Fruit fly (Drosophila melanogaster) whole organism, embryonic: Measurements from ENCODE around the gene CG3544.

Source experiments
- Ada2b ChIP-seq: fragments of 200-800 bp; sonication (Bioruptor generic); IDR thresholded peaks from 2 replicates; pipeline ENCODE4 v1.3.6; 2022; ENCODE audit warnings: missing biosample characterization, missing genetic modification characterization
- Antp ChIP-seq: fragments of 200-800 bp; sonication (Bioruptor generic); optimal IDR thresholded peaks from 3 replicates; lab custom pipeline; 2016; ENCODE audit warnings: missing biosample characterization, missing genetic modification characterization
- Bgb ChIP-seq: fragments of 200-800 bp; sonication (Bioruptor generic); IDR thresholded peaks from 2 replicates; pipeline ENCODE4 v1.3.6; 2022; ENCODE audit warnings: missing biosample characterization, missing genetic modification characterization; ENCODE audit not compliant: partially characterized antibody
- CG10543 ChIP-seq: fragments of 200-800 bp; sonication (Bioruptor generic); optimal IDR thresholded peaks from 3 replicates; lab custom pipeline; 2017; ENCODE audit warnings: missing biosample characterization, mild to moderate bottlenecking, missing genetic modification characterization, moderate library complexity
- CG14710 ChIP-seq: fragments of 200-800 bp; sonication (Bioruptor generic); optimal IDR thresholded peaks from 3 replicates; lab custom pipeline; 2019; ENCODE audit warnings: missing biosample characterization, mild to moderate bottlenecking, missing genetic modification characterization, moderate library complexity
- CG15601 ChIP-seq: fragments of 200-800 bp; sonication (Bioruptor generic); optimal IDR thresholded peaks from 3 replicates; lab custom pipeline; 2019; ENCODE audit warnings: missing biosample characterization, mild to moderate bottlenecking, missing genetic modification characterization, moderate library complexity
- CG1647 ChIP-seq: fragments of 200-800 bp; sonication (Bioruptor generic); optimal IDR thresholded peaks from 3 replicates; lab custom pipeline; 2016; ENCODE audit warnings: missing biosample characterization, missing genetic modification characterization
- CG17186 ChIP-seq: fragments of 200-800 bp; sonication (Bioruptor generic); optimal IDR thresholded peaks from 3 replicates; lab custom pipeline; 2017; ENCODE audit warnings: missing biosample characterization, missing genetic modification reagents, missing genetic modification characterization
- CG17829 ChIP-seq: fragments of 200-800 bp; optimal IDR thresholded peaks from 2 replicates; lab custom pipeline; 2019; ENCODE audit warnings: missing biosample characterization, mild to moderate bottlenecking, missing genetic modification characterization, moderate library complexity
- CG1832 ChIP-seq: fragments of 200-800 bp; sonication (Bioruptor generic); optimal IDR thresholded peaks from 2 replicates; lab custom pipeline; 2017; ENCODE audit warnings: missing biosample characterization, mild to moderate bottlenecking, missing genetic modification characterization, inconsistent platforms
- CG18764 ChIP-seq: fragments of 200-800 bp; sonication (Bioruptor generic); optimal IDR thresholded peaks from 3 replicates; lab custom pipeline; 2016; ENCODE audit warnings: missing biosample characterization, missing genetic modification characterization
- CG2678 ChIP-seq: fragments of 200-800 bp; sonication (Bioruptor generic); optimal IDR thresholded peaks from 3 replicates; lab custom pipeline; 2019; ENCODE audit warnings: missing biosample characterization, mild to moderate bottlenecking, missing genetic modification characterization, moderate library complexity
- CG3065 ChIP-seq: fragments of 200-800 bp; sonication (Bioruptor generic); optimal IDR thresholded peaks from 2 replicates; lab custom pipeline; 2016; ENCODE audit warnings: missing biosample characterization, missing genetic modification characterization
- CG6175 ChIP-seq: fragments of 200-800 bp; sonication (Bioruptor generic); IDR thresholded peaks from 3 replicates; pipeline ENCODE4 v1.3.6; 2022; ENCODE audit warnings: missing biosample characterization, missing genetic modification characterization
- CG6683 ChIP-seq: fragments of 200-800 bp; sonication (Bioruptor generic); optimal IDR thresholded peaks from 2 replicates; lab custom pipeline; 2017; ENCODE audit warnings: missing biosample characterization, mild to moderate bottlenecking, missing genetic modification characterization, missing genetic modification reagents
- CG6813 ChIP-seq: fragments of 200-800 bp; sonication (Bioruptor generic); optimal IDR thresholded peaks from 2 replicates; lab custom pipeline; 2017; ENCODE audit warnings: missing biosample characterization, missing genetic modification characterization, mild to moderate bottlenecking, moderate library complexity, missing genetic modification reagents
- CG7556 ChIP-seq: fragments of 200-800 bp; sonication (Bioruptor generic); optimal IDR thresholded peaks from 2 replicates; lab custom pipeline; 2017; ENCODE audit warnings: missing biosample characterization, mild to moderate bottlenecking, missing genetic modification characterization
- CG7839 ChIP-seq: fragments of 200-800 bp; sonication (Bioruptor generic); optimal IDR thresholded peaks from 3 replicates; lab custom pipeline; 2018; ENCODE audit warnings: missing biosample characterization, mild to moderate bottlenecking, missing genetic modification characterization, moderate library complexity
- CG8944 ChIP-seq: fragments of 200-800 bp; sonication (Bioruptor generic); optimal IDR thresholded peaks from 3 replicates; lab custom pipeline; 2016; ENCODE audit warnings: missing biosample characterization, missing genetic modification characterization
- Camta ChIP-seq: fragments of 200-800 bp; sonication (Bioruptor generic); optimal IDR thresholded peaks from 2 replicates; lab custom pipeline; 2016; ENCODE audit warnings: missing biosample characterization, missing genetic modification characterization
- Hey ChIP-seq: fragments of 200-800 bp; sonication (Bioruptor generic); optimal IDR thresholded peaks from 3 replicates; lab custom pipeline; 2018; ENCODE audit warnings: missing biosample characterization, mild to moderate bottlenecking, missing genetic modification characterization
- Hmx ChIP-seq: fragments of 200-800 bp; sonication (Bioruptor generic); optimal IDR thresholded peaks from 2 replicates; lab custom pipeline; 2016; ENCODE audit warnings: missing biosample characterization, missing genetic modification characterization
- Hr51 ChIP-seq, 2 experiments: fragments of 200-800 bp; sonication (Bioruptor generic); optimal IDR thresholded peaks; 2 replicates in 1 of 2; 3 replicates in 1 of 2; lab custom pipeline; 2016 to 2018; ENCODE audit warnings: missing biosample characterization in 2 of 2, missing genetic modification characterization in 2 of 2, mild to moderate bottlenecking in 1 of 2, moderate library complexity in 1 of 2
- Kr ChIP-seq: fragments of 200-800 bp; sonication (Bioruptor generic); optimal IDR thresholded peaks from 2 replicates; lab custom pipeline; 2017; ENCODE audit warnings: missing biosample characterization, mild to moderate bottlenecking, missing genetic modification characterization
- Mes4 ChIP-seq: fragments of 200-800 bp; sonication (Bioruptor generic); optimal IDR thresholded peaks from 2 replicates; lab custom pipeline; 2016; ENCODE audit warnings: missing biosample characterization, missing genetic modification characterization
- NK7.1 ChIP-seq: fragments of 200-800 bp; sonication (Bioruptor generic); optimal IDR thresholded peaks from 3 replicates; lab custom pipeline; 2016; ENCODE audit warnings: missing biosample characterization, missing genetic modification characterization
- Opbp ChIP-seq: fragments of 200-800 bp; sonication (Bioruptor generic); IDR thresholded peaks from 3 replicates; pipeline ENCODE4 v1.3.6; 2022; ENCODE audit warnings: missing biosample characterization, missing genetic modification characterization; ENCODE audit not compliant: partially characterized antibody
- Poxn ChIP-seq: fragments of 200-800 bp; sonication (Bioruptor generic); IDR thresholded peaks from 2 replicates; pipeline ENCODE4 v1.3.6; 2022; ENCODE audit warnings: missing biosample characterization, missing genetic modification characterization
- Sox102F ChIP-seq: fragments of 200-800 bp; sonication (Bioruptor generic); optimal IDR thresholded peaks from 2 replicates; lab custom pipeline; 2018; ENCODE audit warnings: missing biosample characterization, mild to moderate bottlenecking, missing genetic modification characterization, moderate library complexity
- Sry-β ChIP-seq: fragments of 200-800 bp; sonication (Bioruptor generic); optimal IDR thresholded peaks from 2 replicates; lab custom pipeline; 2018; ENCODE audit warnings: missing biosample characterization, mild to moderate bottlenecking, missing genetic modification characterization, moderate library complexity
- Taf1 ChIP-seq: fragments of 200-800 bp; sonication (Bioruptor generic); IDR thresholded peaks from 2 replicates; pipeline ENCODE4 v1.3.6; 2022; ENCODE audit warnings: missing biosample characterization, missing genetic modification characterization
- Usf ChIP-seq: fragments of 200-800 bp; sonication (Bioruptor generic); optimal IDR thresholded peaks from 2 replicates; lab custom pipeline; 2017; ENCODE audit warnings: missing genotype, missing biosample characterization, missing genetic modification characterization
- amos ChIP-seq: fragments of 200-800 bp; sonication (Bioruptor generic); IDR thresholded peaks from 2 replicates; pipeline ENCODE4 v1.3.6; 2022; ENCODE audit warnings: missing biosample characterization, missing genetic modification characterization; ENCODE audit not compliant: partially characterized antibody
- ato ChIP-seq: fragments of 200-800 bp; sonication (Bioruptor generic); IDR thresholded peaks from 2 replicates; pipeline ENCODE4 v1.3.6; 2022; ENCODE audit warnings: missing biosample characterization, missing genetic modification characterization; ENCODE audit not compliant: partially characterized antibody
- bcd ChIP-seq: fragments of 200-800 bp; sonication (Bioruptor generic); optimal IDR thresholded peaks from 2 replicates; lab custom pipeline; 2017; ENCODE audit warnings: missing biosample characterization, mild to moderate bottlenecking, missing genetic modification characterization
- bigmax ChIP-seq: fragments of 200-800 bp; sonication (Bioruptor generic); optimal IDR thresholded peaks from 2 replicates; lab custom pipeline; 2018; ENCODE audit warnings: missing biosample characterization, mild to moderate bottlenecking, missing genetic modification characterization
- caup ChIP-seq: fragments of 200-800 bp; sonication (Bioruptor generic); optimal IDR thresholded peaks from 3 replicates; lab custom pipeline; 2017; ENCODE audit warnings: missing biosample characterization, mild to moderate bottlenecking, missing genetic modification characterization, moderate library complexity; ENCODE audit not compliant: severe bottlenecking
- dati ChIP-seq: fragments of 200-800 bp; sonication (Bioruptor generic); IDR thresholded peaks from 2 replicates; pipeline ENCODE4 v1.3.6; 2022; ENCODE audit warnings: missing biosample characterization, missing genetic modification characterization
- emc ChIP-seq: fragments of 200-800 bp; sonication (Bioruptor generic); optimal IDR thresholded peaks from 2 replicates; lab custom pipeline; 2016; ENCODE audit warnings: missing biosample characterization, missing genetic modification characterization
- eyg ChIP-seq: fragments of 200-800 bp; sonication (Bioruptor generic); optimal IDR thresholded peaks from 3 replicates; lab custom pipeline; 2016; ENCODE audit warnings: missing biosample characterization, missing genetic modification characterization
- gem ChIP-seq: fragments of 200-800 bp; sonication (Bioruptor generic); optimal IDR thresholded peaks from 2 replicates; lab custom pipeline; 2019; ENCODE audit warnings: missing biosample characterization, mild to moderate bottlenecking, missing genetic modification characterization, moderate library complexity
- hkb ChIP-seq, 2 experiments: fragments of 200-800 bp in 1 of 2; fragments of >200 bp in 1 of 2; sonication (Bioruptor generic) in 1 of 2; IDR thresholded peaks in 1 of 2; optimal IDR thresholded peaks in 1 of 2; 2 replicates each; pipeline versions ENCODE4 v1.3.6 to Lab custom; 2017 to 2022; ENCODE audit warnings: missing biosample characterization in 1 of 2, missing genetic modification characterization in 1 of 2
- ind ChIP-seq: fragments of 200-800 bp; sonication (Bioruptor generic); optimal IDR thresholded peaks from 3 replicates; lab custom pipeline; 2016; ENCODE audit warnings: missing biosample characterization, missing genetic modification characterization
- insv ChIP-seq, 2 experiments: fragments of 200-800 bp; sonication (Bioruptor generic); optimal IDR thresholded peaks; 3 replicates each; lab custom pipeline; 2016 to 2018; ENCODE audit warnings: missing biosample characterization in 2 of 2, missing genetic modification characterization in 2 of 2
- kah ChIP-seq: fragments of 200-800 bp; sonication (Bioruptor generic); optimal IDR thresholded peaks from 2 replicates; lab custom pipeline; 2018; ENCODE audit warnings: missing biosample characterization, mild to moderate bottlenecking, missing genetic modification characterization
- kay ChIP-seq: fragments of 200-800 bp; sonication (Bioruptor generic); optimal IDR thresholded peaks from 2 replicates; lab custom pipeline; 2016; ENCODE audit warnings: missing biosample characterization, missing genetic modification characterization
- oc ChIP-seq: fragments of 200-800 bp; sonication (Bioruptor generic); optimal IDR thresholded peaks from 2 replicates; lab custom pipeline; 2018; ENCODE audit warnings: missing biosample characterization, mild to moderate bottlenecking, missing genetic modification characterization, moderate library complexity
- pfk ChIP-seq: fragments of 200-800 bp; sonication (Bioruptor generic); optimal IDR thresholded peaks from 2 replicates; lab custom pipeline; 2018; ENCODE audit warnings: missing biosample characterization, mild to moderate bottlenecking, missing genetic modification characterization, moderate library complexity
- phol ChIP-seq: fragments of 200-800 bp; sonication (Bioruptor generic); optimal IDR thresholded peaks from 3 replicates; lab custom pipeline; 2018; ENCODE audit warnings: missing biosample characterization, mild to moderate bottlenecking, missing genetic modification characterization, moderate library complexity
- ssp ChIP-seq: fragments of 200-800 bp; sonication (Bioruptor generic); IDR thresholded peaks from 2 replicates; pipeline ENCODE4 v1.3.6; 2022; ENCODE audit warnings: missing biosample characterization, missing genetic modification characterization

The CG3544 gene

DNA sequence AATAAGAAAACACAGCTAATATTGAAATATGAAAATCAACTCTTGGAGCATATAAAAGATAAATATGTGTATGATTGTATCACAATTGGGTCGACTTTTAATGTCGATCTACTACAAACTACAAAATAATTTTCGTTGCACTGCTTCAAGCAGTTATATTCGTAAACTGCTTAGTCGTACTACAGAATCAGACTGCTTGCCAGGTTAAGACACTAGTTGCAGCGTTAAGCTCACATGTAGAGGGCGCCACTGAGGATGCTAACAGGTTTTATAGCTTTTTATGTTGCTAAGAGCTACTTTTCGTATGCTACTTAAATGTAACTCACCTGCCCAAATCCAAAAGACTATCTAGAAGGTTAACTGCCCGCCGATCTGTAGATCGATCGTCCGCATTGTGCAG, 44.1 kb upstream of the CG3544 start (continued):
- TF ChIP-seq Sox102F (GFP tag; lab: Kevin White, UChicago), result peak; percentile 8
- peak; percentile 41; the same call in 1 of the 2 replicates for TF ChIP-seq ssp (GFP tag; lab: Robert Waterston, UW)
- TF ChIP-seq Poxn (GFP tag; lab: Robert Waterston, UW), result no peak
- no peak for TF ChIP-seq CG1832 (GFP tag; lab: Kevin White, UChicago)
- TF ChIP-seq Bgb, result peak; percentile 44; the same call in 1 of the 2 replicates
- TF ChIP-seq gem, result no peak
- TF ChIP-seq Usf, result no peak
- TF ChIP-seq CG8944 (GFP tag; lab: Kevin White, UChicago), result no peak
- TF ChIP-seq CG15601 (tag; lab: Kevin White, UChicago), result peak; percentile 73
- no peak for TF ChIP-seq emc
- TF ChIP-seq Camta (GFP tag; lab: Kevin White, UChicago), result no peak
- TF ChIP-seq Kr (GFP tag; lab: Kevin White, UChicago), result no peak
- TF ChIP-seq Taf1 (GFP tag; lab: Robert Waterston, UW), result no peak
- TF ChIP-seq CG7839 (tag; lab: Kevin White, UChicago), result peak; percentile 13
- TF ChIP-seq NK7.1 (GFP tag; lab: Kevin White, UChicago), result no peak
- no peak for TF ChIP-seq CG6683
- TF ChIP-seq Antp (GFP tag; lab: Kevin White, UChicago), result no peak
- no peak for TF ChIP-seq Hey
- TF ChIP-seq hkb (optimal IDR thresholded peaks at IDR 0.05; lab: Kevin White, UChicago), result no peak
- no peak for TF ChIP-seq hkb (GFP tag; IDR thresholded peaks at IDR 0.05; lab: Robert Waterston, UW)
- peak; percentile 56 for TF ChIP-seq amos (GFP tag; lab: Robert Waterston, UW)
- TF ChIP-seq Sry-β (GFP tag; lab: Kevin White, UChicago), result no peak
- no peak for TF ChIP-seq CG2678
- no peak for TF ChIP-seq CG1647
- no peak for TF ChIP-seq kah
- TF ChIP-seq CG10543 (GFP tag; lab: Kevin White, UChicago), result no peak
- no peak for TF ChIP-seq caup (GFP tag; lab: Kevin White, UChicago)
- no peak for TF ChIP-seq CG17186
- peak; percentile 11 for TF ChIP-seq bcd (GFP tag; lab: Kevin White, UChicago)
- no peak for TF ChIP-seq pfk
- TF ChIP-seq Ada2b, result no peak
- TF ChIP-seq CG14710 (tag; lab: Kevin White, UChicago), result no peak
- TF ChIP-seq Opbp, result peak; percentile 54; the same call in 1 of the 3 replicates
- no peak for TF ChIP-seq CG17829 (tag; lab: Kevin White, UChicago)
- TF ChIP-seq CG7556 (GFP tag; lab: Kevin White, UChicago), result no peak
- peak; percentile 4 to 13 for TF ChIP-seq Hr51 (GFP tag; optimal IDR thresholded peaks at IDR 0.05; lab: Kevin White, UChicago)
- no peak for TF ChIP-seq CG3065 (GFP tag; lab: Kevin White, UChicago)
- no peak for TF ChIP-seq CG6175 (GFP tag; lab: Robert Waterston, UW)
- TF ChIP-seq Mes4 (GFP tag; lab: Kevin White, UChicago), result no peak
- no peak for TF ChIP-seq ato (GFP tag; lab: Robert Waterston, UW)
- TF ChIP-seq oc (tag; lab: Kevin White, UChicago), result no peak
- TF ChIP-seq phol, result peak; percentile 46
- no peak for TF ChIP-seq Hmx
- no peak for TF ChIP-seq dati (GFP tag; lab: Robert Waterston, UW)
- no peak for TF ChIP-seq CG6813
- no peak for TF ChIP-seq bigmax
- TF ChIP-seq insv (GFP tag; optimal IDR thresholded peaks at IDR 0.05; lab: Kevin White, UChicago), result no peak
- no peak for TF ChIP-seq ind
- no peak for TF ChIP-seq CG18764 (GFP tag; lab: Kevin White, UChicago)
- TF ChIP-seq eyg (GFP tag; lab: Kevin White, UChicago), result no peak
- no peak for TF ChIP-seq kay
